Worm (Caenorhabditis elegans) whole organism, L2 larva: Measurements from ENCODE around the gene rhy-1.

Source experiments
- F13H6.1 ChIP-seq: sonication (generic microtip); optimal IDR thresholded peaks from 2 replicates; lab custom pipeline; 2016; ENCODE audit warnings: missing genetic modification characterization, missing compliant biosample characterization
- R02D3.7 ChIP-seq: fragments of 150-350 bp; optimal IDR thresholded peaks from 2 replicates; lab custom pipeline; 2014; ENCODE audit warnings: missing biosample characterization, missing genetic modification characterization
- Y55F3AM.14 ChIP-seq: fragments of 200-800 bp; sonication (Bioruptor generic); optimal IDR thresholded peaks from 2 replicates; lab custom pipeline; 2018; ENCODE audit warnings: mild to moderate bottlenecking, missing genetic modification characterization, missing compliant biosample characterization
- alr-1 ChIP-seq: fragments of 150-350 bp; optimal IDR thresholded peaks from 2 replicates; lab custom pipeline; 2014; ENCODE audit warnings: missing biosample characterization, missing genetic modification characterization
- aly-2 ChIP-seq: fragments of 150-350 bp; optimal IDR thresholded peaks from 2 replicates; lab custom pipeline; 2014; ENCODE audit warnings: missing biosample characterization, missing genetic modification characterization
- blmp-1 ChIP-seq: sonication (generic microtip); optimal IDR thresholded peaks from 2 replicates; lab custom pipeline; 2017; ENCODE audit warnings: missing genetic modification characterization, mild to moderate bottlenecking, missing compliant biosample characterization, antibody characterized with exemption, moderate library complexity; ENCODE audit not compliant: insufficient read depth
- ceh-16 ChIP-seq: fragments of 150-350 bp; optimal IDR thresholded peaks from 2 replicates; lab custom pipeline; 2014; ENCODE audit warnings: missing biosample characterization, missing genetic modification characterization
- crh-2 ChIP-seq: sonication (generic microtip); optimal IDR thresholded peaks from 2 replicates; lab custom pipeline; 2017; ENCODE audit warnings: missing biosample characterization, missing genetic modification characterization
- dmd-4 ChIP-seq: sonication (generic microtip); optimal IDR thresholded peaks from 2 replicates; lab custom pipeline; 2017; ENCODE audit warnings: missing biosample characterization, missing genetic modification characterization
- egl-27 ChIP-seq: sonication (generic microtip); optimal IDR thresholded peaks from 3 replicates; lab custom pipeline; 2017; ENCODE audit warnings: missing biosample characterization, missing genetic modification reagents, missing genetic modification characterization
- elt-1 ChIP-seq: fragments of 150-350 bp; optimal IDR thresholded peaks from 2 replicates; lab custom pipeline; 2014; ENCODE audit warnings: missing biosample characterization, missing genetic modification characterization
- elt-3 ChIP-seq: sonication (generic microtip); optimal IDR thresholded peaks from 2 replicates; lab custom pipeline; 2017; ENCODE audit warnings: missing biosample characterization, missing genetic modification characterization
- fos-1 ChIP-seq: fragments of 150-350 bp; optimal IDR thresholded peaks from 2 replicates; lab custom pipeline; 2014; ENCODE audit warnings: missing biosample characterization, missing genetic modification characterization
- lin-11 ChIP-seq: fragments of 150-350 bp; sonication (generic microtip); optimal IDR thresholded peaks from 2 replicates; lab custom pipeline; 2014; ENCODE audit warnings: missing biosample characterization, missing genetic modification characterization, inconsistent platforms, mixed read lengths
- lin-13 ChIP-seq: fragments of 150-350 bp; optimal IDR thresholded peaks from 2 replicates; lab custom pipeline; 2014; ENCODE audit warnings: missing biosample characterization, missing genetic modification reagents, missing genetic modification characterization
- lin-39 ChIP-seq: fragments of 150-350 bp; optimal IDR thresholded peaks from 2 replicates; lab custom pipeline; 2014; ENCODE audit warnings: missing biosample characterization, missing genetic modification reagents, missing genetic modification characterization
- lsy-2 ChIP-seq, 2 experiments: fragments of 150-350 bp in 1 of 2; sonication (generic microtip) in 1 of 2; optimal IDR thresholded peaks; 2 replicates each; lab custom pipeline; 2014 to 2017; ENCODE audit warnings: missing biosample characterization in 2 of 2, missing genetic modification characterization in 2 of 2
- mab-5 ChIP-seq: fragments of 150-350 bp; optimal IDR thresholded peaks from 2 replicates; lab custom pipeline; 2014; ENCODE audit warnings: missing biosample characterization, missing genetic modification characterization
- mbf-1 ChIP-seq: sonication (generic microtip); optimal IDR thresholded peaks from 2 replicates; lab custom pipeline; 2017; ENCODE audit warnings: missing biosample characterization, missing genetic modification characterization
- mdl-1 ChIP-seq, 2 experiments: fragments of 150-350 bp in 1 of 2; sonication (generic microtip) in 1 of 2; optimal IDR thresholded peaks; 2 replicates each; lab custom pipeline; 2017; ENCODE audit warnings: missing biosample characterization in 2 of 2, missing genetic modification characterization in 2 of 2
- nhr-10 ChIP-seq: sonication (generic microtip); optimal IDR thresholded peaks from 2 replicates; lab custom pipeline; 2017; ENCODE audit warnings: missing biosample characterization, missing genetic modification characterization
- nhr-11 ChIP-seq: fragments of 150-350 bp; optimal IDR thresholded peaks from 2 replicates; lab custom pipeline; 2014; ENCODE audit warnings: missing biosample characterization, missing genetic modification characterization
- nhr-12 ChIP-seq: fragments of 150-350 bp; optimal IDR thresholded peaks from 2 replicates; lab custom pipeline; 2014; ENCODE audit warnings: missing biosample characterization, missing genetic modification characterization
- nhr-129 ChIP-seq: fragments of 150-350 bp; optimal IDR thresholded peaks from 2 replicates; lab custom pipeline; 2014; ENCODE audit warnings: missing biosample characterization, missing genetic modification characterization
- nhr-21 ChIP-seq: fragments of 150-350 bp; optimal IDR thresholded peaks from 2 replicates; lab custom pipeline; 2014; ENCODE audit warnings: missing biosample characterization, missing genetic modification characterization
- nhr-23 ChIP-seq: fragments of 150-350 bp; optimal IDR thresholded peaks from 2 replicates; lab custom pipeline; 2014; ENCODE audit warnings: missing biosample characterization, missing genetic modification reagents, missing genetic modification characterization
- nhr-237 ChIP-seq: fragments of 150-350 bp; optimal IDR thresholded peaks from 2 replicates; lab custom pipeline; 2014; ENCODE audit warnings: missing biosample characterization, missing genetic modification characterization
- nhr-25 ChIP-seq: fragments of 150-350 bp; sonication (generic microtip); optimal IDR thresholded peaks from 3 replicates; lab custom pipeline; 2014; ENCODE audit warnings: missing biosample characterization, missing genetic modification characterization
- nhr-6 ChIP-seq: fragments of 150-350 bp; optimal IDR thresholded peaks from 2 replicates; lab custom pipeline; 2014; ENCODE audit warnings: missing biosample characterization, missing genetic modification characterization
- nhr-77 ChIP-seq: fragments of 150-350 bp; optimal IDR thresholded peaks from 2 replicates; lab custom pipeline; 2014; ENCODE audit warnings: missing biosample characterization, missing genetic modification characterization
- peb-1 ChIP-seq: fragments of 150-350 bp; optimal IDR thresholded peaks from 2 replicates; lab custom pipeline; 2014; ENCODE audit warnings: missing biosample characterization, missing genetic modification characterization
- sem-4 ChIP-seq: fragments of 150-350 bp; optimal IDR thresholded peaks from 2 replicates; lab custom pipeline; 2014; ENCODE audit warnings: missing biosample characterization, missing genetic modification reagents, missing genetic modification characterization
- skn-1 ChIP-seq: sonication (generic microtip); optimal IDR thresholded peaks from 2 replicates; lab custom pipeline; 2017; ENCODE audit warnings: missing biosample characterization, missing genetic modification characterization
- sma-3 ChIP-seq: sonication (generic microtip); optimal IDR thresholded peaks from 2 replicates; lab custom pipeline; 2016; ENCODE audit warnings: missing genetic modification reagents, missing genetic modification characterization, missing compliant biosample characterization
- sma-9 ChIP-seq, 2 experiments: fragments of 150-350 bp in 1 of 2; sonication (generic microtip) in 1 of 2; optimal IDR thresholded peaks; 2 replicates each; lab custom pipeline; 2014 to 2016; ENCODE audit warnings: missing genetic modification characterization in 2 of 2, mild to moderate bottlenecking in 1 of 2, missing biosample characterization in 1 of 2, missing compliant biosample characterization in 1 of 2, missing genetic modification reagents in 1 of 2, moderate library complexity in 1 of 2
- snpc-4 ChIP-seq: fragments of 150-350 bp; optimal IDR thresholded peaks from 2 replicates; lab custom pipeline; 2014; ENCODE audit warnings: missing biosample characterization, missing genetic modification characterization
- unc-62 ChIP-seq: fragments of 150-350 bp; optimal IDR thresholded peaks from 2 replicates; lab custom pipeline; 2014; ENCODE audit warnings: missing biosample characterization, missing genetic modification reagents, missing genetic modification characterization
- ztf-1 ChIP-seq: fragments of 200-800 bp; sonication (Bioruptor generic); conservative IDR thresholded peaks from 2 replicates; pipeline ENCODE4 v1.3.6; 2022; ENCODE audit warnings: missing genetic modification characterization, missing compliant biosample characterization
- ztf-4 ChIP-seq: fragments of 150-350 bp; optimal IDR thresholded peaks from 2 replicates; lab custom pipeline; 2014; ENCODE audit warnings: missing biosample characterization, missing genetic modification characterization

The rhy-1 gene

DNA sequence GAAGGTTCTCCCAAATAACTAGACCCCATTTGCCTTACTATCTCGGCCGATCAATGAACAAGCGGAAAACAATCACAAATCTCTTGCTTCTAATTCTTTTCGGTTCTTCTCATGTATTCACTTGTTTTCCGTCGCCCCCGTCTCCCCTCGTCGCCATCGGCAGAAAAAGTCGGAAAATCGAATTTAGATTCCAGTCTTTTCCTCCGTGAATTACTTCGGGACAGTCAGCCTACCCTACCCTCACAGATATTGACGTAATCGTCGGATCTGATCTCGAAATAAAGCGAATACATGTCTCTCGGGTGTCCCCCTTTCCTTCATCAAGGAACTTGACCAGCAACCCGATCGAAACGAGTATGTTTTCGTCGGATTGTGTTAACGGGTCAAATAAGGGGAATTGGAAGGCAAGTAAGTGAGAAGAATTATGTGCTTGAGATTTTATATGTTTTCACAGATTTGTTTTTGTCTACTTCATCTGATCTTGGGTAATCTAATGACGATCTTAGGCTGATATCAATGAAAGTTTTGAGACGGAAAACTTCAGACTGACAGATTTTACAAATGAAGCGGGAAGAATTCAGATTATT lies 29.4 kb downstream of the rhy-1 start:
- peak; percentile 30 for TF ChIP-seq ceh-16
- TF ChIP-seq lsy-2 (tag; optimal IDR thresholded peaks at IDR 0.05; lab: Kevin White, UChicago), result no peak
- no peak for TF ChIP-seq egl-27 (tag; lab: Kevin White, UChicago)
- TF ChIP-seq, all 48 proteins: peak for 1

DNA sequence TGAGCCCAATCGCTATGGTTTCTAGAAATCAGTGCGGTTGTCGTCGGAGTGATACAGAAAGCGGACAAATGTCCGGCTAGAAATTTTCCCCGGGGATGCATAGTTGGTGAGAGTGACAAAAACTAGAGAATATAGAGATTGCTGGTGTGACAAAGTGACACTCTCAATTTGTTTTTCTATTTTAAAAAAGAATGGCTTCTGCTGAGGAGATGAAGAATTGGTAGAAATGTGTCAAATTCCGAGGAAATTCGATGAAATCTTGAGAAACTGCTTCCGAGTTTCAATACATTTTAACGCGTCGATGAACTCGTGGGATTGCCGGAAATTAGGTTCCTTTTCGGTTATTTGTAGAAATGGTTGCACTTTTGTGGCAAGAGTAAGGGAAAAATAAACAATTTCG lies 33.0 kb downstream of the rhy-1 start, which contains the start of gene twk-4:
twk-4 (minus strand) TSS at position 101 of the 400 bp plus-strand sequence.
- no peak for TF ChIP-seq nhr-10 (tag; lab: Kevin White, UChicago)
- no peak for TF ChIP-seq Y55F3AM.14 (GFP tag; lab: Kevin White, UChicago)
- no peak for TF ChIP-seq nhr-12 (tag; lab: Kevin White, UChicago)
- TF ChIP-seq lin-39 (tag; lab: Kevin White, UChicago), result no peak

DNA sequence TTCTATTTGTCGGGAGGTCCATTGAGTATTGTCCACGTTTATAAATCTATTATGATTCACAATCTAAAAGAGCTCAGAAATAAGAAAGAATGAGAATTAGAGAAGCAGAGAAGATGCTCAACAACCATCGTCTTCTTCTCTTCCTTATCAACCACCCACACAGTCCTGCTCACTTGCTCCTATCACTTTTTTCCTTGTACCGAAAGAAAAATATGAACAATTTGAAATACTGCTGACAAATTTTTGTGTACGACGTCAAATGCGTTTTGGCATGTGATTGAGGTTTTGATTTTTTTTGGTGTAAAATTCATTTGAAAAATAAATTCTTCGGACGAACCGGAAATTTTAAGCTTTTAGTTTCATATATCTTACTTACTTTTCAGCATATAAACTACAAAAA lies 35.1 kb downstream of the rhy-1 start:
- peak; percentile 79 for TF ChIP-seq fos-1 (tag; lab: Kevin White, UChicago)
- no peak for TF ChIP-seq crh-2
- TF ChIP-seq lin-39 (tag; lab: Kevin White, UChicago), result no peak
- peak; percentile 27 for TF ChIP-seq sma-9 (GFP tag; optimal IDR thresholded peaks at IDR 0.05; lab: Kevin White, UChicago)
- no peak for TF ChIP-seq sma-9 (tag; optimal IDR thresholded peaks at IDR 0.05; lab: Kevin White, UChicago)
- no peak for TF ChIP-seq blmp-1 (tag; lab: Kevin White, UChicago)
- peak; percentile 8 for TF ChIP-seq skn-1
- TF ChIP-seq lsy-2 (tag; optimal IDR thresholded peaks at IDR 0.05; lab: Kevin White, UChicago), result no peak
- TF ChIP-seq sma-3 (GFP tag; lab: Kevin White, UChicago), result no peak
- TF ChIP-seq unc-62 (GFP tag; lab: Kevin White, UChicago), result no peak

DNA sequence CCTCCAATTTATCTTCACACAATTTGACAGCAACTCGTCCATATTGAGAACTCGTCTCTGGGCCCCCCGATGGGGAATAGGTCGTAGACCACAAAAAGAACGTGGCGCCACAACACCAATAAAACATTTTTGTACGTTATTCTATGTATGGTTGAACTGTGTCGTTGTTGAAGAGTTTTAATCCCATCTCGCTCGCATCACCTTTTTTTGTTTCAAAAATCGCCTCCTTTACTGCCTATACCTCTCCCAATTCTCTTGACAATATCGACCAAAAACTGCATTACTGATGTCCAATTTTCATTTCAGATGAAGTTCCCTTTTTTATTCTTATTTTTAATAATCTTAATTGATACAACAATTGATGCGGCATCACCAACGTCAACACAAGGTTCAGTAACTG lies 36.0 kb downstream of the rhy-1 start, which contains the start of gene let-23:
let-23 (plus strand) TSS at position 301 of the 400 bp plus-strand sequence.
- TF ChIP-seq mdl-1 (tag; optimal IDR thresholded peaks at IDR 0.05; lab: Kevin White, UChicago), result no peak
- TF ChIP-seq, all 48 proteins: peak for 0

DNA sequence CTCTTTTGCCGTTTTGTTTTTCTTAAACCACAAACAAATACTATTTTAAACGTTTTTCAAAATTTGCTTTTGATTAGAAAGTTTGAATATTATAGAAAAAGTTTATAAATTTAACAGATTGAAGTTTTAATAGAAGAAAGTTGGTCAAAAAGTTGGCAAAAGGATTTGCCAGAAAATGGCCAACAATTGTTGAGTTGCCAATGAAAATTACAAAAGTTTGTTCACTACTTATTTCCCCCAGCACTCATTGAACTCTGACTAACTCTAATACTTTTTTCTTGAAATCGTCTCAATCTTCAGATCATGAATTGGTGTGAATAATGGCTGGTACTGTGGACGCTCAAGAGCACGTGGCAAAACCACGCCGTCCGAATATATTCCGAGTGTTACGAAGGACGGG lies 48.9 kb downstream of the rhy-1 start, which contains the start of gene ZK1067.4:
ZK1067.4 (plus strand) TSS at position 301 of the 400 bp plus-strand sequence.
- no peak for TF ChIP-seq mdl-1 (tag; optimal IDR thresholded peaks at IDR 0.05; lab: Kevin White, UChicago)
- no peak for TF ChIP-seq blmp-1 (tag; lab: Kevin White, UChicago)
- no peak for TF ChIP-seq mbf-1 (tag; lab: Kevin White, UChicago)
- TF ChIP-seq Y55F3AM.14 (GFP tag; lab: Kevin White, UChicago), result no peak
- TF ChIP-seq unc-62 (GFP tag; lab: Kevin White, UChicago), result no peak

DNA sequence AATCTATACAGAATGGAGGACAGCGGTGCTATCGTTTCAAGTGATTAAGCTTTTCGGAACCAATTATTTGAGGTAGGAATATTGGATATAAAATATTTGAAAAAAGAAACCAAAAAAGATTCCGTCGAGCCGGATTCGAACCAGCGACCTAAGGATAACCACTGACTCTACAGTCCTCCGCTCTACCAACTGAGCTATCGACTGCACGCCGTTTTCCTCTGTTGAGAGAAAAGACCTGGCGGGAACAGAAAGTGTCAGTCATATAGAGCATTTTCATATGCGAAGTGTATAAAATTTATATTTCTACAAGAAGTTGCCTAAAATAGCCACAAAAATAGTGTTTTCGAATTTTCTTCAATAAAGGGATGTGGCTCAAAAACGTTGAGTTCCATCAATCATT lies 50.5 kb downstream of the rhy-1 start:
- TF ChIP-seq crh-2 (peak; percentile 41), lin-11 (tag; lab: Kevin White, UChicago) (no peak), skn-1 (no peak), F13H6.1 (tag; lab: Kevin White, UChicago) (peak; percentile 28), Y55F3AM.14 (GFP tag; lab: Kevin White, UChicago) (no peak), nhr-25 (tag; lab: Kevin White, UChicago) (no peak), nhr-12 (tag; lab: Kevin White, UChicago) (no peak), lsy-2 (tag; optimal IDR thresholded peaks at IDR 0.05; lab: Kevin White, UChicago) (peak in 1 of 2 experiments; percentile 62), sma-3 (GFP tag; lab: Kevin White, UChicago) (peak; percentile 38), egl-27 (tag; lab: Kevin White, UChicago) (no peak), blmp-1 (tag; lab: Kevin White, UChicago) (no peak), lin-13 (GFP tag; lab: Kevin White, UChicago) (no peak), nhr-10 (tag; lab: Kevin White, UChicago) (no peak), dmd-4 (no peak), ztf-4 (tag; lab: Kevin White, UChicago) (no peak), mab-5 (tag; lab: Kevin White, UChicago) (peak; percentile 22), lin-39 (tag; lab: Kevin White, UChicago) (no peak), aly-2 (tag; lab: Kevin White, UChicago) (no peak), snpc-4 (tag; lab: Kevin White, UChicago) (peak; percentile 94), nhr-237 (tag; lab: Kevin White, UChicago) (no peak), unc-62 (GFP tag; lab: Kevin White, UChicago) (no peak), elt-1 (no peak), nhr-11 (tag; lab: Kevin White, UChicago) (no peak), mbf-1 (tag; lab: Kevin White, UChicago) (no peak), ztf-1 (GFP tag; lab: Robert Waterston, UW) (no peak), peb-1 (tag; lab: Kevin White, UChicago) (no peak), nhr-77 (tag; lab: Kevin White, UChicago) (no peak), nhr-6 (no peak), ceh-16 (no peak), nhr-23 (tag; lab: Kevin White, UChicago) (no peak), elt-3 (tag; lab: Kevin White, UChicago) (no peak), R02D3.7 (tag; lab: Kevin White, UChicago) (no peak), sem-4 (no peak), nhr-129 (tag; lab: Kevin White, UChicago) (no peak), alr-1 (tag; lab: Kevin White, UChicago) (no peak), nhr-21 (tag; lab: Kevin White, UChicago) (no peak)
